Worm (Caenorhabditis elegans): ENCODE results near the gene Y60A3A.23.

ce11 chrV:19986213-19986612 lies 21.4 kb upstream of the Y60A3A.23 start, which contains the start of gene clec-260:
- TF ChIP-seq lin-13 (GFP tag; optimal IDR thresholded peaks at IDR 0.05), result no peak
- TF ChIP-seq hpl-2 (GFP tag; optimal IDR thresholded peaks at IDR 0.05), result no peak
- no peak for TF ChIP-seq nhr-19 (GFP tag; conservative IDR thresholded peaks at IDR 0.05)
- no peak for TF ChIP-seq ama-1 (optimal IDR thresholded peaks at IDR 0.05)
- no peak for TF ChIP-seq jun-1 (tag; optimal IDR thresholded peaks at IDR 0.05)

Data from whole organism, L1 larva.